Worm (Caenorhabditis elegans) whole organism, L1 larva: ENCODE measurements around the gene mog-5.
A peak's percentile ranks its signal among the peaks of the same experiment; 100 is the strongest.

ENCODE experiments used
- F16B12.6 ChIP-seq: fragments of 150-350 bp; optimal IDR thresholded peaks from 2 replicates; lab custom pipeline; 2014; ENCODE audit warnings: missing biosample characterization, missing genetic modification characterization
- aha-1 ChIP-seq: fragments of 150-350 bp; optimal IDR thresholded peaks from 2 replicates; lab custom pipeline; 2014; ENCODE audit warnings: missing biosample characterization, missing genetic modification characterization
- aly-2 ChIP-seq: fragments of 150-350 bp; optimal IDR thresholded peaks from 2 replicates; lab custom pipeline; 2014; ENCODE audit warnings: missing biosample characterization, missing genetic modification characterization
- ama-1 ChIP-seq: fragments of 150-350 bp; optimal IDR thresholded peaks from 2 replicates; lab custom pipeline; 2014
- blmp-1 ChIP-seq: fragments of 150-350 bp; optimal IDR thresholded peaks from 2 replicates; lab custom pipeline; 2014; ENCODE audit warnings: missing biosample characterization, missing genetic modification characterization
- ceh-63 ChIP-seq: fragments of 200-800 bp; sonication (Bioruptor generic); optimal IDR thresholded peaks from 2 replicates; lab custom pipeline; 2018; ENCODE audit warnings: mild to moderate bottlenecking, missing genetic modification characterization, missing compliant biosample characterization
- ceh-82 ChIP-seq, 3 experiments: fragments of 150-350 bp in 1 of 3; sonication (generic microtip) in 2 of 3; optimal IDR thresholded peaks; 2 replicates each; lab custom pipeline; 2014 to 2017; ENCODE audit warnings: missing biosample characterization in 3 of 3, missing genetic modification characterization in 3 of 3
- ceh-88 ChIP-seq: fragments of 200-800 bp; sonication (Bioruptor generic); IDR thresholded peaks from 2 replicates; pipeline ENCODE4 v1.3.6; 2022; ENCODE audit warnings: missing genetic modification characterization, missing compliant biosample characterization
- ceh-90 ChIP-seq: sonication (generic microtip); optimal IDR thresholded peaks from 2 replicates; lab custom pipeline; 2016; ENCODE audit warnings: missing genetic modification characterization, missing compliant biosample characterization
- efl-1 ChIP-seq, 4 experiments: fragments of 150-350 bp; optimal IDR thresholded peaks in 3 of 4; peaks in 1 of 4; 1 replicate in 1 of 4; 2 replicates in 3 of 4; lab custom pipeline; 2014; ENCODE audit warnings: missing biosample characterization in 2 of 4, missing genetic modification characterization in 2 of 4, missing genetic modification reagents in 2 of 4
- egl-13 ChIP-seq: sonication (generic microtip); optimal IDR thresholded peaks from 2 replicates; lab custom pipeline; 2016; ENCODE audit warnings: missing genotype, missing genetic modification reagents, missing genetic modification characterization, missing compliant biosample characterization
- egl-27 ChIP-seq, 2 experiments: fragments of 150-350 bp in 1 of 2; sonication (generic microtip); optimal IDR thresholded peaks; 3 replicates each; lab custom pipeline; 2017 to 2018; ENCODE audit warnings: missing biosample characterization in 2 of 2, missing genetic modification characterization in 2 of 2, missing genetic modification reagents in 2 of 2
- elt-2 ChIP-seq: sonication (generic microtip); optimal IDR thresholded peaks from 2 replicates; lab custom pipeline; 2016; ENCODE audit warnings: missing genetic modification characterization, mild to moderate bottlenecking, inconsistent platforms, missing compliant biosample characterization, missing genetic modification reagents
- elt-3 ChIP-seq, 6 experiments: fragments of 150-350 bp in 1 of 6; sonication (generic microtip); optimal IDR thresholded peaks; 2 replicates each; lab custom pipeline; 2017 to 2018; ENCODE audit warnings: missing biosample characterization in 6 of 6, missing genetic modification characterization in 6 of 6, inconsistent platforms in 1 of 6
- ets-5 ChIP-seq: fragments of 200-800 bp; sonication (Bioruptor generic); IDR thresholded peaks from 2 replicates; pipeline ENCODE4 v1.3.6; 2022; ENCODE audit warnings: missing genetic modification characterization, missing compliant biosample characterization
- fkh-8 ChIP-seq: sonication (generic microtip); optimal IDR thresholded peaks from 2 replicates; lab custom pipeline; 2016; ENCODE audit warnings: mild to moderate bottlenecking, missing genetic modification characterization, missing compliant biosample characterization
- grh-1 ChIP-seq: fragments of 200-800 bp; sonication (Bioruptor generic); IDR thresholded peaks from 2 replicates; pipeline ENCODE4 v1.3.6; 2022; ENCODE audit warnings: missing genetic modification reagents, missing genetic modification characterization, missing compliant biosample characterization
- hlh-17 ChIP-seq: fragments of 200-800 bp; sonication (Bioruptor generic); optimal IDR thresholded peaks from 2 replicates; lab custom pipeline; 2018; ENCODE audit warnings: missing genetic modification characterization, mild to moderate bottlenecking, missing compliant biosample characterization, moderate library complexity, borderline replicate concordance
- hlh-4 ChIP-seq: sonication (generic microtip); optimal IDR thresholded peaks from 2 replicates; lab custom pipeline; 2016; ENCODE audit warnings: mild to moderate bottlenecking, missing genetic modification characterization, missing compliant biosample characterization
- irx-1 ChIP-seq: sonication (generic microtip); optimal IDR thresholded peaks from 2 replicates; lab custom pipeline; 2016; ENCODE audit warnings: missing genetic modification characterization, missing compliant biosample characterization
- isw-1 ChIP-seq: fragments of 200-800 bp; sonication (Bioruptor generic); IDR thresholded peaks from 2 replicates; pipeline ENCODE4 v1.3.6; 2022; ENCODE audit warnings: missing genetic modification characterization, missing compliant biosample characterization
- lin-13 ChIP-seq: fragments of 150-350 bp; optimal IDR thresholded peaks from 2 replicates; lab custom pipeline; 2014; ENCODE audit warnings: missing biosample characterization, missing genetic modification reagents, missing genetic modification characterization
- lin-14 ChIP-seq: fragments of 200-800 bp; sonication (Bioruptor generic); optimal IDR thresholded peaks from 2 replicates; lab custom pipeline; 2018; ENCODE audit warnings: mild to moderate bottlenecking, missing genetic modification characterization, moderate library complexity, missing compliant biosample characterization
- lin-15B ChIP-seq: fragments of 150-350 bp; sonication (generic microtip); optimal IDR thresholded peaks from 3 replicates; lab custom pipeline; 2014; ENCODE audit warnings: missing biosample characterization, missing genetic modification characterization
- lin-39 ChIP-seq: fragments of 150-350 bp; optimal IDR thresholded peaks from 2 replicates; lab custom pipeline; 2014; ENCODE audit warnings: missing biosample characterization, missing genetic modification reagents, missing genetic modification characterization
- lsy-2 ChIP-seq, 2 experiments: fragments of 150-350 bp; optimal IDR thresholded peaks; 2 replicates each; lab custom pipeline; 2014; ENCODE audit warnings: missing biosample characterization in 2 of 2, missing genetic modification characterization in 2 of 2
- mef-2 ChIP-seq: fragments of 150-350 bp; optimal IDR thresholded peaks from 2 replicates; lab custom pipeline; 2014; ENCODE audit warnings: missing biosample characterization, missing genetic modification characterization
- nhr-12 ChIP-seq: sonication (generic microtip); optimal IDR thresholded peaks from 2 replicates; lab custom pipeline; 2017; ENCODE audit warnings: missing biosample characterization, missing genetic modification characterization
- nhr-19 ChIP-seq: fragments of 200-800 bp; sonication (Bioruptor generic); conservative IDR thresholded peaks from 2 replicates; pipeline ENCODE4 v1.3.6; 2022; ENCODE audit warnings: missing genetic modification characterization, missing compliant biosample characterization
- nhr-20 ChIP-seq: sonication (generic microtip); optimal IDR thresholded peaks from 2 replicates; lab custom pipeline; 2016; ENCODE audit warnings: mild to moderate bottlenecking, missing genetic modification characterization, missing compliant biosample characterization
- nhr-47 ChIP-seq: sonication (generic microtip); optimal IDR thresholded peaks from 2 replicates; lab custom pipeline; 2016; ENCODE audit warnings: mild to moderate bottlenecking, missing genetic modification characterization, moderate library complexity, missing compliant biosample characterization
- nhr-71 ChIP-seq: sonication (generic microtip); optimal IDR thresholded peaks from 2 replicates; lab custom pipeline; 2016; ENCODE audit warnings: mild to moderate bottlenecking, missing genetic modification characterization, moderate library complexity, missing compliant biosample characterization
- nhr-84 ChIP-seq: sonication (generic microtip); optimal IDR thresholded peaks from 2 replicates; lab custom pipeline; 2017; ENCODE audit warnings: missing biosample characterization, missing genetic modification characterization
- nhr-85 ChIP-seq: sonication (generic microtip); peaks from one replicate; lab custom pipeline; 2016; ENCODE audit warnings: missing genetic modification characterization, inconsistent platforms, missing compliant biosample characterization
- nhr-90 ChIP-seq: sonication (generic microtip); optimal IDR thresholded peaks from 2 replicates; lab custom pipeline; 2016; ENCODE audit warnings: mild to moderate bottlenecking, missing genetic modification characterization, missing compliant biosample characterization; ENCODE audit not compliant: poor library complexity
- pag-3 ChIP-seq: sonication (generic microtip); optimal IDR thresholded peaks from 2 replicates; lab custom pipeline; 2017; ENCODE audit warnings: missing genetic modification characterization, mild to moderate bottlenecking, missing compliant biosample characterization, antibody characterized with exemption, borderline replicate concordance; ENCODE audit not compliant: insufficient read depth
- pqm-1 ChIP-seq: sonication (generic microtip); optimal IDR thresholded peaks from 3 replicates; lab custom pipeline; 2017; ENCODE audit warnings: missing biosample characterization, missing genetic modification characterization
- rnt-1 ChIP-seq: sonication (generic microtip); optimal IDR thresholded peaks from 2 replicates; lab custom pipeline; 2016; ENCODE audit warnings: mild to moderate bottlenecking, missing genetic modification characterization, moderate library complexity, missing compliant biosample characterization
- skn-1 ChIP-seq: fragments of 150-350 bp; optimal IDR thresholded peaks from 2 replicates; lab custom pipeline; 2014; ENCODE audit warnings: missing biosample characterization, missing genetic modification characterization
- snpc-4 ChIP-seq: fragments of 150-350 bp; optimal IDR thresholded peaks from 2 replicates; lab custom pipeline; 2014; ENCODE audit warnings: missing biosample characterization, missing genetic modification characterization
- snu-23 ChIP-seq: sonication (generic microtip); optimal IDR thresholded peaks from 2 replicates; lab custom pipeline; 2016; ENCODE audit warnings: missing genetic modification characterization, missing compliant biosample characterization
- swsn-7 ChIP-seq: sonication (generic microtip); optimal IDR thresholded peaks from 2 replicates; lab custom pipeline; 2016; ENCODE audit warnings: missing genetic modification characterization, missing compliant biosample characterization
- tbx-2 ChIP-seq: sonication (generic microtip); optimal IDR thresholded peaks from 2 replicates; lab custom pipeline; 2016; ENCODE audit warnings: missing genetic modification characterization, missing compliant biosample characterization
- tlp-1 ChIP-seq: fragments of 150-350 bp; optimal IDR thresholded peaks from 2 replicates; lab custom pipeline; 2014; ENCODE audit warnings: missing biosample characterization, missing genetic modification characterization
- unc-130 ChIP-seq: fragments of 150-350 bp; optimal IDR thresholded peaks from 2 replicates; lab custom pipeline; 2017; ENCODE audit warnings: missing biosample characterization, missing genetic modification characterization, inconsistent platforms
- unc-62 ChIP-seq: fragments of 150-350 bp; optimal IDR thresholded peaks from 2 replicates; lab custom pipeline; 2014; ENCODE audit warnings: missing biosample characterization, missing genetic modification reagents, missing genetic modification characterization
- xbp-1 ChIP-seq: sonication (generic microtip); optimal IDR thresholded peaks from 2 replicates; lab custom pipeline; 2016; ENCODE audit warnings: missing genetic modification characterization, missing compliant biosample characterization
- ztf-11 ChIP-seq, 2 experiments: sonication (generic microtip); optimal IDR thresholded peaks; 2 replicates each; lab custom pipeline; 2016 to 2017; ENCODE audit warnings: missing genetic modification characterization in 2 of 2, missing biosample characterization in 1 of 2, missing compliant biosample characterization in 1 of 2

mog-5 gene

ce11 chrII:5374967-5375366, 24.4 kb upstream of the mog-5 start, which contains the start of gene algn-2:
algn-2 (plus strand) TSS chrII:5375267.
- TF ChIP-seq elt-2 (tag; lab: Kevin White, UChicago) (peak; percentile 14), unc-130 (tag; lab: Kevin White, UChicago) (no peak), F16B12.6 (no peak), lin-14 (GFP tag; lab: Kevin White, UChicago) (no peak), tlp-1 (no peak), nhr-84 (tag; lab: Kevin White, UChicago) (no peak), mef-2 (tag; lab: Kevin White, UChicago) (no peak)

- TF ChIP-seq nhr-71 (no peak), lin-14 (GFP tag; lab: Kevin White, UChicago) (no peak), ceh-88 (GFP tag; lab: Robert Waterston, UW) (no peak), pag-3 (tag; lab: Kevin White, UChicago) (no peak), ama-1 (lab: Kevin White, UChicago) (no peak), ceh-63 (GFP tag; lab: Kevin White, UChicago) (no peak), lin-13 (GFP tag; lab: Kevin White, UChicago) (no peak), fkh-8 (tag; lab: Kevin White, UChicago) (peak; percentile 18), ztf-11 (tag; optimal IDR thresholded peaks at IDR 0.05; lab: Kevin White, UChicago) (no peak), swsn-7 (tag; lab: Kevin White, UChicago) (no peak), lsy-2 (tag; optimal IDR thresholded peaks at IDR 0.05; lab: Kevin White, UChicago) (peak in 1 of 2 experiments; percentile 47), snpc-4 (no peak), elt-3 (tag; optimal IDR thresholded peaks at IDR 0.05; lab: Kevin White, UChicago) (no peak), efl-1 (optimal IDR thresholded peaks at IDR 0.05; lab: Kevin White, UChicago) (no peak), efl-1 (GFP tag; optimal IDR thresholded peaks at IDR 0.05 in 1 of 2; lab: Kevin White, UChicago) (peak in 1 of 2 experiments; percentile 40), pqm-1 (no peak), nhr-19 (GFP tag; lab: Robert Waterston, UW) (no peak), irx-1 (no peak), lin-39 (no peak), blmp-1 (tag; lab: Kevin White, UChicago) (peak; percentile 88), hlh-4 (tag; lab: Kevin White, UChicago) (no peak), tbx-2 (tag; lab: Kevin White, UChicago) (no peak)
Measured at ce11 chrII:5377467-5378238, 21.7 kb upstream of the mog-5 start, which contains the start of gene prdx-2. prdx-2 (plus strand) TSS chrII:5378195.

ce11 chrII:5378239-5378521, 21.2 kb upstream of the mog-5 start:
- TF ChIP-seq ceh-82 (tag; optimal IDR thresholded peaks at IDR 0.05; lab: Kevin White, UChicago) (no peak), skn-1 (tag; lab: Kevin White, UChicago) (peak; percentile 92), snu-23 (GFP tag; lab: Kevin White, UChicago) (peak; percentile 35), elt-3 (tag; optimal IDR thresholded peaks at IDR 0.05; lab: Kevin White, UChicago) (peak in 1 of 6 experiments; percentile 37), unc-62 (GFP tag; lab: Kevin White, UChicago) (no peak), egl-13 (tag; lab: Kevin White, UChicago) (no peak), ceh-88 (GFP tag; lab: Robert Waterston, UW) (no peak), nhr-71 (peak; percentile 64), rnt-1 (tag; lab: Kevin White, UChicago) (peak; percentile 12), efl-1 (optimal IDR thresholded peaks at IDR 0.05; lab: Kevin White, UChicago) (no peak), efl-1 (GFP tag; optimal IDR thresholded peaks at IDR 0.05 in 1 of 2; lab: Kevin White, UChicago) (no peak), lin-14 (GFP tag; lab: Kevin White, UChicago) (peak; percentile 17), ceh-90 (tag; lab: Kevin White, UChicago) (no peak), xbp-1 (tag; lab: Kevin White, UChicago) (peak; percentile 13), hlh-17 (no peak), ets-5 (GFP tag; lab: Robert Waterston, UW) (no peak), nhr-47 (tag; lab: Kevin White, UChicago) (peak; percentile 22), grh-1 (GFP tag; lab: Robert Waterston, UW) (no peak), nhr-12 (tag; lab: Kevin White, UChicago) (no peak), nhr-90 (peak; percentile 25), aha-1 (tag; lab: Kevin White, UChicago) (no peak), aly-2 (no peak), egl-27 (tag; optimal IDR thresholded peaks at IDR 0.05; lab: Kevin White, UChicago) (no peak), lin-15B (tag; lab: Kevin White, UChicago) (no peak), isw-1 (no peak), nhr-85 (tag; lab: Kevin White, UChicago) (peak; percentile 80), nhr-20 (tag; lab: Kevin White, UChicago) (peak; percentile 60), unc-130 (tag; lab: Kevin White, UChicago) (no peak)
